Worm (Caenorhabditis elegans) whole organism, L1 larva: ENCODE data around the gene F47D12.7.

Source experiments
- ceh-82 ChIP-seq, 3 experiments: fragments of 150-350 bp in 1 of 3; sonication (generic microtip) in 2 of 3; optimal IDR thresholded peaks; 2 replicates each; lab custom pipeline; 2014 to 2017; ENCODE audit warnings: missing biosample characterization in 3 of 3, missing genetic modification characterization in 3 of 3
- fkh-10 ChIP-seq: sonication (generic microtip); optimal IDR thresholded peaks from 2 replicates; lab custom pipeline; 2017; ENCODE audit warnings: missing biosample characterization, missing genetic modification reagents, missing genetic modification characterization
- fkh-4 ChIP-seq: sonication (generic microtip); optimal IDR thresholded peaks from 2 replicates; lab custom pipeline; 2016; ENCODE audit warnings: missing compliant biosample characterization, missing genetic modification characterization, borderline replicate concordance
- hpl-2 ChIP-seq: fragments of 150-350 bp; optimal IDR thresholded peaks from 2 replicates; lab custom pipeline; 2014; ENCODE audit warnings: missing biosample characterization, missing genetic modification reagents, missing genetic modification characterization
- jun-1 ChIP-seq: fragments of 150-350 bp; optimal IDR thresholded peaks from 2 replicates; lab custom pipeline; 2014; ENCODE audit warnings: missing biosample characterization, missing genetic modification reagents, missing genetic modification characterization
- lir-3 ChIP-seq: sonication (generic microtip); optimal IDR thresholded peaks from 2 replicates; lab custom pipeline; 2016; ENCODE audit warnings: mild to moderate bottlenecking, missing genetic modification characterization, moderate library complexity, missing compliant biosample characterization; ENCODE audit not compliant: poor library complexity
- lsy-2 ChIP-seq, 2 experiments: fragments of 150-350 bp; optimal IDR thresholded peaks; 2 replicates each; lab custom pipeline; 2014; ENCODE audit warnings: missing biosample characterization in 2 of 2, missing genetic modification characterization in 2 of 2
- nhr-12 ChIP-seq: sonication (generic microtip); optimal IDR thresholded peaks from 2 replicates; lab custom pipeline; 2017; ENCODE audit warnings: missing biosample characterization, missing genetic modification characterization
- nhr-19 ChIP-seq: fragments of 200-800 bp; sonication (Bioruptor generic); conservative IDR thresholded peaks from 2 replicates; pipeline ENCODE4 v1.3.6; 2022; ENCODE audit warnings: missing genetic modification characterization, missing compliant biosample characterization
- nhr-20 ChIP-seq: sonication (generic microtip); optimal IDR thresholded peaks from 2 replicates; lab custom pipeline; 2016; ENCODE audit warnings: mild to moderate bottlenecking, missing genetic modification characterization, missing compliant biosample characterization
- unc-62 ChIP-seq: fragments of 150-350 bp; optimal IDR thresholded peaks from 2 replicates; lab custom pipeline; 2014; ENCODE audit warnings: missing biosample characterization, missing genetic modification reagents, missing genetic modification characterization
- zag-1 ChIP-seq: fragments of 150-350 bp; optimal IDR thresholded peaks from 2 replicates; lab custom pipeline; 2014; ENCODE audit warnings: missing biosample characterization, missing genetic modification characterization

DNA sequence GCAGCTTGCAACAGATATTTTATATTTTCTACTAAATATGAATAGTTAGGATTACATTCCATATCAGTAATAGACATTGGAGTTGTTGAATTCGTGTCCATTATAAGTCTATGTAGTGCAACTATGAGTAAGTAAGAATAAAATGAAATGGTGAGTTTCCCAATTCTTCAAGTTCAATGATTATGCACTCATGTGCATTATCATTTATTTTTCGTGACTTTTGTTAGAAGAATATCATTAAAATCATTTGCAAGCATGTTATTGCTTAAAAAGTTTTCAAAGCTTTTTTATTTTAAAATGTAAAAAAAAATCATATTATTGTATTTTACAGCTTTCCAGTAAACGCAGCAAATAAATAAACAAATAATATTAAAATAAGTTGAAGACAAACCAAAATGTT is 39.1 kb downstream of the F47D12.7 start, which contains the start of gene srg-9:
- no peak for TF ChIP-seq lir-3 (tag; lab: Kevin White, UChicago)
- TF ChIP-seq nhr-12 (tag; lab: Kevin White, UChicago) = no peak
- TF ChIP-seq nhr-19 (GFP tag; lab: Robert Waterston, UW) = no peak
- no peak for TF ChIP-seq fkh-4
- TF ChIP-seq lsy-2 (tag; optimal IDR thresholded peaks at IDR 0.05; lab: Kevin White, UChicago) = no peak
- no peak for TF ChIP-seq zag-1 (tag; lab: Kevin White, UChicago)
- no peak for TF ChIP-seq ceh-82 (tag; optimal IDR thresholded peaks at IDR 0.05; lab: Kevin White, UChicago)
- no peak for TF ChIP-seq jun-1 (tag; lab: Kevin White, UChicago)
- TF ChIP-seq hpl-2 (GFP tag; lab: Kevin White, UChicago) = no peak
- no peak for TF ChIP-seq fkh-10
- no peak for TF ChIP-seq unc-62 (GFP tag; lab: Kevin White, UChicago)
- TF ChIP-seq nhr-20 = no peak
